Fruit fly (Drosophila melanogaster) whole organism, wandering third instar larva: ENCODE data around the gene feo.

Experiments
- Abd-B ChIP-seq: fragments of >200 bp; optimal IDR thresholded peaks from 2 replicates; lab custom pipeline; 2017; ENCODE audit warnings: missing biosample characterization, missing genetic modification characterization
- CG32264 ChIP-seq: fragments of 200-800 bp; sonication (Bioruptor generic); optimal IDR thresholded peaks from 2 replicates; lab custom pipeline; 2016; ENCODE audit warnings: missing biosample characterization, missing genetic modification characterization
- CG9705 ChIP-seq: fragments of 200-800 bp; sonication (Bioruptor generic); optimal IDR thresholded peaks from 2 replicates; lab custom pipeline; 2018; ENCODE audit warnings: missing biosample characterization, mild to moderate bottlenecking, missing genetic modification characterization
- Dfd ChIP-seq: fragments of >200 bp; optimal IDR thresholded peaks from 2 replicates; lab custom pipeline; 2017; ENCODE audit warnings: missing biosample characterization, missing genetic modification characterization
- Dif ChIP-seq: fragments of 200-275, 200-300 bp; sonication (Bioruptor generic); optimal IDR thresholded peaks from 2 replicates; lab custom pipeline; 2018; ENCODE audit warnings: missing biosample characterization, missing genetic modification characterization; ENCODE audit not compliant: partially characterized antibody
- GATAd ChIP-seq: sonication (Bioruptor generic); optimal IDR thresholded peaks from 2 replicates; lab custom pipeline; 2016; ENCODE audit warnings: missing biosample characterization, missing genetic modification characterization
- HLH106 ChIP-seq: fragments of 200-800 bp; optimal IDR thresholded peaks from 3 replicates; lab custom pipeline; 2019; ENCODE audit warnings: missing biosample characterization, mild to moderate bottlenecking, missing genetic modification characterization, moderate library complexity
- Hnf4 ChIP-seq: fragments of 200-800 bp; sonication (Bioruptor generic); optimal IDR thresholded peaks from 2 replicates; lab custom pipeline; 2016; ENCODE audit warnings: missing biosample characterization, mild to moderate bottlenecking, missing genetic modification characterization
- Hr78 ChIP-seq: fragments of >200 bp; optimal IDR thresholded peaks from 2 replicates; lab custom pipeline; 2017; ENCODE audit warnings: missing biosample characterization, missing genetic modification characterization
- Hr83 ChIP-seq: fragments of 200-300 bp; sonication (Bioruptor generic); optimal IDR thresholded peaks from 2 replicates; lab custom pipeline; 2016; ENCODE audit warnings: missing biosample characterization, mild to moderate bottlenecking, missing genetic modification characterization, moderate library complexity; ENCODE audit not compliant: poor library complexity, severe bottlenecking
- Jra ChIP-seq: sonication (Bioruptor generic); optimal IDR thresholded peaks from 2 replicates; lab custom pipeline; 2016; ENCODE audit warnings: missing biosample characterization, missing genetic modification characterization
- Mio ChIP-seq: sonication (Bioruptor generic); optimal IDR thresholded peaks from 2 replicates; lab custom pipeline; 2016; ENCODE audit warnings: missing biosample characterization, missing genetic modification characterization
- Myc ChIP-seq: fragments of >200 bp; optimal IDR thresholded peaks from 2 replicates; lab custom pipeline; 2017
- N ChIP-seq: fragments of >200 bp; optimal IDR thresholded peaks from 2 replicates; lab custom pipeline; 2018; ENCODE audit warnings: missing biosample characterization, missing external identifiers, missing genetic modification characterization
- Rel ChIP-seq, 2 experiments: fragments of 200-800 bp; sonication (Bioruptor generic) in 1 of 2; optimal IDR thresholded peaks; 2 replicates in 1 of 2; 3 replicates in 1 of 2; lab custom pipeline; 2016 to 2019; ENCODE audit warnings: mild to moderate bottlenecking in 2 of 2, missing biosample characterization in 2 of 2, missing genetic modification characterization in 2 of 2, moderate library complexity in 1 of 2
- Sp1 ChIP-seq: fragments of 200-800 bp; sonication (Bioruptor generic); optimal IDR thresholded peaks from 3 replicates; lab custom pipeline; 2019; ENCODE audit warnings: missing biosample characterization, mild to moderate bottlenecking, missing genetic modification characterization, moderate library complexity
- Vsx2 ChIP-seq: fragments of 200-300, 225-300 bp; sonication (Bioruptor generic); optimal IDR thresholded peaks from 2 replicates; lab custom pipeline; 2018; ENCODE audit warnings: missing biosample characterization, missing genetic modification characterization; ENCODE audit not compliant: partially characterized antibody
- br ChIP-seq: fragments of 200-800 bp; sonication (Bioruptor generic); optimal IDR thresholded peaks from 2 replicates; lab custom pipeline; 2016; ENCODE audit warnings: missing biosample characterization, missing genetic modification characterization
- brk ChIP-seq: fragments of 200-800 bp; sonication (Bioruptor generic); optimal IDR thresholded peaks from 2 replicates; lab custom pipeline; 2016; ENCODE audit warnings: missing biosample characterization, mild to moderate bottlenecking, missing genetic modification characterization
- dl ChIP-seq, 2 experiments: fragments of 175-275, 200-275 bp in 1 of 2; fragments of 200-275 bp in 1 of 2; sonication (Bioruptor generic); optimal IDR thresholded peaks; lab custom pipeline; 2018; ENCODE audit warnings: mild to moderate bottlenecking in 2 of 2, missing biosample characterization in 2 of 2, missing genetic modification characterization in 2 of 2, moderate library complexity in 2 of 2; ENCODE audit not compliant: partially characterized antibody in 2 of 2, insufficient read depth in 1 of 2
- dmrt93B ChIP-seq: fragments of 200-800 bp; sonication (Bioruptor generic); optimal IDR thresholded peaks from 2 replicates; lab custom pipeline; 2018; ENCODE audit warnings: missing biosample characterization, mild to moderate bottlenecking, missing genetic modification characterization
- dsf ChIP-seq: sonication (Bioruptor generic); optimal IDR thresholded peaks from 2 replicates; lab custom pipeline; 2016; ENCODE audit warnings: missing biosample characterization, missing genetic modification characterization, borderline replicate concordance
- ey ChIP-seq: fragments of 200-800 bp; sonication (Bioruptor generic); optimal IDR thresholded peaks from 2 replicates; lab custom pipeline; 2016; ENCODE audit warnings: missing biosample characterization, missing genetic modification characterization
- foxo ChIP-seq, 2 experiments: fragments of 200-800 bp; sonication (Bioruptor generic); optimal IDR thresholded peaks; 2 replicates in 1 of 2; 3 replicates in 1 of 2; lab custom pipeline; 2016 to 2017; ENCODE audit warnings: missing biosample characterization in 2 of 2, missing genetic modification characterization in 2 of 2
- fru ChIP-seq: fragments of 200-800 bp; sonication (Bioruptor generic); optimal IDR thresholded peaks from 3 replicates; lab custom pipeline; 2016; ENCODE audit warnings: missing biosample characterization, mild to moderate bottlenecking, missing genetic modification characterization
- h ChIP-seq: fragments of 200-800 bp; sonication (Bioruptor generic); optimal IDR thresholded peaks from 3 replicates; lab custom pipeline; 2016; ENCODE audit warnings: missing biosample characterization, mild to moderate bottlenecking, missing genetic modification characterization
- jim ChIP-seq: fragments of 175-275, 200-325 bp; sonication (Bioruptor generic); optimal IDR thresholded peaks from 2 replicates; lab custom pipeline; 2016; ENCODE audit warnings: missing biosample characterization, mild to moderate bottlenecking, missing genetic modification characterization
- lola ChIP-seq: fragments of >200 bp; optimal IDR thresholded peaks from 2 replicates; lab custom pipeline; 2017; ENCODE audit warnings: missing biosample characterization, missing genetic modification characterization
- pan ChIP-seq: fragments of >200 bp; optimal IDR thresholded peaks from 2 replicates; lab custom pipeline; 2017
- psq ChIP-seq: fragments of 200-800 bp; sonication (Bioruptor generic); optimal IDR thresholded peaks from 3 replicates; lab custom pipeline; 2017; ENCODE audit warnings: missing biosample characterization, mild to moderate bottlenecking, missing genetic modification characterization, moderate library complexity
- rgr ChIP-seq: fragments of 200-800 bp; sonication (Bioruptor generic); optimal IDR thresholded peaks from 3 replicates; lab custom pipeline; 2016; ENCODE audit warnings: missing biosample characterization, mild to moderate bottlenecking, missing genetic modification characterization
- sv ChIP-seq: fragments of 200-800 bp; sonication (Bioruptor generic); optimal IDR thresholded peaks from 3 replicates; lab custom pipeline; 2016; ENCODE audit warnings: missing biosample characterization, missing genetic modification characterization
- tai ChIP-seq: sonication (Bioruptor generic); optimal IDR thresholded peaks from 2 replicates; lab custom pipeline; 2016; ENCODE audit warnings: missing biosample characterization, missing genetic modification characterization
- woc ChIP-seq: sonication (Bioruptor generic); optimal IDR thresholded peaks from 2 replicates; lab custom pipeline; 2016; ENCODE audit warnings: missing biosample characterization, mild to moderate bottlenecking, missing genetic modification characterization

Gene feo

dm6 chrX:10854686-10855085 lies at the start of gene feo:
TSS of gene feo (minus strand) at chrX:10854869.
- TF ChIP-seq Dif (GFP tag; lab: Kevin White, UChicago) (no peak), N (GFP tag; lab: Kevin White, UChicago) (no peak), pan (lab: Kevin White, UChicago) (no peak), CG32264 (GFP tag; lab: Kevin White, UChicago) (no peak), Hnf4 (GFP tag; lab: Kevin White, UChicago) (no peak), psq (GFP tag; lab: Kevin White, UChicago) (no peak), Jra (GFP tag; lab: Kevin White, UChicago) (no peak), jim (GFP tag; lab: Kevin White, UChicago) (no peak), ey (no peak), Dfd (no peak), woc (GFP tag; lab: Kevin White, UChicago) (no peak), sv (GFP tag; lab: Kevin White, UChicago) (no peak), Sp1 (GFP tag; lab: Kevin White, UChicago) (no peak), Vsx2 (GFP tag; lab: Kevin White, UChicago) (no peak)

DNA sequence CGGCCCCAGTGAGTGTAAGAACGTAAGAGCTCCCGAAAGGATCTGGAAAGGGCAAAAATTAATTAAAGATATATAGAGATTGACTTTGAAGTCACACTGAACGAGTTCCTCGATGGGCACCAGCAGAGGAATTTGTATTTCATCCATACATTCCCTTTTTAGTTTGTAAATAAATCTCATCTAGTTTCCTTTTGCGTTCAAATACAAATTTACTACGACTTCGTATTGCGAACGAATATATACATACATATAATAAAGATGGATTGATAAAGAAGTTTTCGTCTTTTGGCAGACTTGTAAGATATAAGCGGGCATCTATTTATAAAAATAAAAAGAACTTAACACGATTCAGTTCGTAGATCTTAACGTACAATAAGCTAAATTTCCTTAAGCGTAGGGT lies 45.0 kb upstream of the feo start, which contains the start of gene CG15208:
CG15208 (plus strand) TSS at position 301 of the 400 bp plus-strand sequence.
- TF ChIP-seq rgr (GFP tag; lab: Kevin White, UChicago) (no peak), sv (GFP tag; lab: Kevin White, UChicago) (no peak), GATAd (GFP tag; lab: Kevin White, UChicago) (no peak), Hr78 (no peak), Rel (GFP tag; optimal IDR thresholded peaks at IDR 0.05; lab: Kevin White, UChicago) (no peak), Rel (tag; optimal IDR thresholded peaks at IDR 0.05; lab: Kevin White, UChicago) (no peak)
- TF ChIP-seq, all 38 proteins: peak for 0

- TF ChIP-seq Myc (peak; percentile 97), h (peak; percentile 4), br (GFP tag; lab: Kevin White, UChicago) (no peak), HLH106 (tag; lab: Kevin White, UChicago) (peak; percentile 52), foxo (GFP tag; optimal IDR thresholded peaks at IDR 0.05; lab: Kevin White, UChicago) (no peak), woc (GFP tag; lab: Kevin White, UChicago) (peak; percentile 73)
Measured at dm6 chrX:10899232-10899631, 44.6 kb upstream of the feo start, which contains the start of gene CG1582. TSS of gene CG1582 (minus strand) at chrX:10899302.

- TF ChIP-seq Hr83 (GFP tag; lab: Kevin White, UChicago) (no peak), Sp1 (GFP tag; lab: Kevin White, UChicago) (no peak), CG9705 (GFP tag; lab: Kevin White, UChicago) (no peak), sv (GFP tag; lab: Kevin White, UChicago) (no peak), woc (GFP tag; lab: Kevin White, UChicago) (no peak), dl (GFP tag; optimal IDR thresholded peaks at IDR 0.05; lab: Kevin White, UChicago; ENCODE audit: insufficient read depth in 1 of 2, partially characterized antibody in 2 of 2) (no peak), Rel (GFP tag; optimal IDR thresholded peaks at IDR 0.05; lab: Kevin White, UChicago) (no peak), Rel (tag; optimal IDR thresholded peaks at IDR 0.05; lab: Kevin White, UChicago) (peak; percentile 3), Hr78 (no peak), psq (GFP tag; lab: Kevin White, UChicago) (no peak), ey (peak; percentile 24), Abd-B (GFP tag; lab: Kevin White, UChicago) (no peak), Myc (no peak), dmrt93B (GFP tag; lab: Kevin White, UChicago) (no peak), brk (GFP tag; lab: Kevin White, UChicago) (no peak), N (GFP tag; lab: Kevin White, UChicago) (no peak), Mio (GFP tag; lab: Kevin White, UChicago) (no peak), dsf (GFP tag; lab: Kevin White, UChicago) (no peak), lola (GFP tag; lab: Kevin White, UChicago) (no peak), Hnf4 (GFP tag; lab: Kevin White, UChicago) (no peak), rgr (GFP tag; lab: Kevin White, UChicago) (peak; percentile 20), br (GFP tag; lab: Kevin White, UChicago) (peak; percentile 14), h (no peak), fru (GFP tag; lab: Kevin White, UChicago) (peak; percentile 20), GATAd (GFP tag; lab: Kevin White, UChicago) (no peak), Dif (GFP tag; lab: Kevin White, UChicago) (no peak), tai (GFP tag; lab: Kevin White, UChicago) (no peak)
Measured at dm6 chrX:10893208-10893607, 38.5 kb upstream of the feo start.
